Worm (Caenorhabditis elegans) whole organism, L2 larva: ENCODE data around the gene R05H5.7.

ENCODE experiments used
- C34F6.9 ChIP-seq: fragments of 150-350 bp; optimal IDR thresholded peaks from 2 replicates; lab custom pipeline; 2014; ENCODE audit warnings: missing biosample characterization, missing genetic modification characterization
- R02D3.7 ChIP-seq: fragments of 150-350 bp; optimal IDR thresholded peaks from 2 replicates; lab custom pipeline; 2014; ENCODE audit warnings: missing biosample characterization, missing genetic modification characterization
- Y55F3AM.14 ChIP-seq: fragments of 200-800 bp; sonication (Bioruptor generic); optimal IDR thresholded peaks from 2 replicates; lab custom pipeline; 2018; ENCODE audit warnings: mild to moderate bottlenecking, missing genetic modification characterization, missing compliant biosample characterization
- ama-1 ChIP-seq: fragments of 150-350 bp; optimal IDR thresholded peaks from 2 replicates; lab custom pipeline; 2018; ENCODE audit warnings: inconsistent platforms
- blmp-1 ChIP-seq: sonication (generic microtip); optimal IDR thresholded peaks from 2 replicates; lab custom pipeline; 2017; ENCODE audit warnings: missing genetic modification characterization, mild to moderate bottlenecking, missing compliant biosample characterization, antibody characterized with exemption, moderate library complexity; ENCODE audit not compliant: insufficient read depth
- ceh-82 ChIP-seq: fragments of 150-350 bp; optimal IDR thresholded peaks from 2 replicates; lab custom pipeline; 2014; ENCODE audit warnings: missing biosample characterization, missing genetic modification characterization
- crh-2 ChIP-seq: sonication (generic microtip); optimal IDR thresholded peaks from 2 replicates; lab custom pipeline; 2017; ENCODE audit warnings: missing biosample characterization, missing genetic modification characterization
- dmd-4 ChIP-seq: sonication (generic microtip); optimal IDR thresholded peaks from 2 replicates; lab custom pipeline; 2017; ENCODE audit warnings: missing biosample characterization, missing genetic modification characterization
- fos-1 ChIP-seq: fragments of 150-350 bp; optimal IDR thresholded peaks from 2 replicates; lab custom pipeline; 2014; ENCODE audit warnings: missing biosample characterization, missing genetic modification characterization
- gmeb-1 ChIP-seq: fragments of 150-350 bp; optimal IDR thresholded peaks from 2 replicates; lab custom pipeline; 2014; ENCODE audit warnings: missing biosample characterization, missing genetic modification characterization
- lin-11 ChIP-seq: fragments of 150-350 bp; sonication (generic microtip); optimal IDR thresholded peaks from 2 replicates; lab custom pipeline; 2014; ENCODE audit warnings: missing biosample characterization, missing genetic modification characterization, inconsistent platforms, mixed read lengths
- lin-13 ChIP-seq: fragments of 150-350 bp; optimal IDR thresholded peaks from 2 replicates; lab custom pipeline; 2014; ENCODE audit warnings: missing biosample characterization, missing genetic modification reagents, missing genetic modification characterization
- lin-39 ChIP-seq: fragments of 150-350 bp; optimal IDR thresholded peaks from 2 replicates; lab custom pipeline; 2014; ENCODE audit warnings: missing biosample characterization, missing genetic modification reagents, missing genetic modification characterization
- lsy-2 ChIP-seq, 2 experiments: fragments of 150-350 bp in 1 of 2; sonication (generic microtip) in 1 of 2; optimal IDR thresholded peaks; 2 replicates each; lab custom pipeline; 2014 to 2017; ENCODE audit warnings: missing biosample characterization in 2 of 2, missing genetic modification characterization in 2 of 2
- mab-5 ChIP-seq: fragments of 150-350 bp; optimal IDR thresholded peaks from 2 replicates; lab custom pipeline; 2014; ENCODE audit warnings: missing biosample characterization, missing genetic modification characterization
- mdl-1 ChIP-seq, 2 experiments: fragments of 150-350 bp in 1 of 2; sonication (generic microtip) in 1 of 2; optimal IDR thresholded peaks; 2 replicates each; lab custom pipeline; 2017; ENCODE audit warnings: missing biosample characterization in 2 of 2, missing genetic modification characterization in 2 of 2
- nhr-10 ChIP-seq: sonication (generic microtip); optimal IDR thresholded peaks from 2 replicates; lab custom pipeline; 2017; ENCODE audit warnings: missing biosample characterization, missing genetic modification characterization
- nhr-11 ChIP-seq: fragments of 150-350 bp; optimal IDR thresholded peaks from 2 replicates; lab custom pipeline; 2014; ENCODE audit warnings: missing biosample characterization, missing genetic modification characterization
- nhr-129 ChIP-seq: fragments of 150-350 bp; optimal IDR thresholded peaks from 2 replicates; lab custom pipeline; 2014; ENCODE audit warnings: missing biosample characterization, missing genetic modification characterization
- nhr-21 ChIP-seq: fragments of 150-350 bp; optimal IDR thresholded peaks from 2 replicates; lab custom pipeline; 2014; ENCODE audit warnings: missing biosample characterization, missing genetic modification characterization
- nhr-237 ChIP-seq: fragments of 150-350 bp; optimal IDR thresholded peaks from 2 replicates; lab custom pipeline; 2014; ENCODE audit warnings: missing biosample characterization, missing genetic modification characterization
- nhr-25 ChIP-seq: fragments of 150-350 bp; sonication (generic microtip); optimal IDR thresholded peaks from 3 replicates; lab custom pipeline; 2014; ENCODE audit warnings: missing biosample characterization, missing genetic modification characterization
- nhr-6 ChIP-seq: fragments of 150-350 bp; optimal IDR thresholded peaks from 2 replicates; lab custom pipeline; 2014; ENCODE audit warnings: missing biosample characterization, missing genetic modification characterization
- peb-1 ChIP-seq: fragments of 150-350 bp; optimal IDR thresholded peaks from 2 replicates; lab custom pipeline; 2014; ENCODE audit warnings: missing biosample characterization, missing genetic modification characterization
- sem-4 ChIP-seq: fragments of 150-350 bp; optimal IDR thresholded peaks from 2 replicates; lab custom pipeline; 2014; ENCODE audit warnings: missing biosample characterization, missing genetic modification reagents, missing genetic modification characterization
- skn-1 ChIP-seq: sonication (generic microtip); optimal IDR thresholded peaks from 2 replicates; lab custom pipeline; 2017; ENCODE audit warnings: missing biosample characterization, missing genetic modification characterization
- sma-3 ChIP-seq: sonication (generic microtip); optimal IDR thresholded peaks from 2 replicates; lab custom pipeline; 2016; ENCODE audit warnings: missing genetic modification reagents, missing genetic modification characterization, missing compliant biosample characterization
- sma-9 ChIP-seq, 2 experiments: fragments of 150-350 bp in 1 of 2; sonication (generic microtip) in 1 of 2; optimal IDR thresholded peaks; 2 replicates each; lab custom pipeline; 2014 to 2016; ENCODE audit warnings: missing genetic modification characterization in 2 of 2, mild to moderate bottlenecking in 1 of 2, missing biosample characterization in 1 of 2, missing compliant biosample characterization in 1 of 2, missing genetic modification reagents in 1 of 2, moderate library complexity in 1 of 2
- snpc-4 ChIP-seq: fragments of 150-350 bp; optimal IDR thresholded peaks from 2 replicates; lab custom pipeline; 2014; ENCODE audit warnings: missing biosample characterization, missing genetic modification characterization
- unc-55 ChIP-seq: fragments of 150-350 bp; sonication (generic microtip); optimal IDR thresholded peaks from 3 replicates; lab custom pipeline; 2014; ENCODE audit warnings: missing biosample characterization, missing genetic modification reagents, missing genetic modification characterization
- ztf-1 ChIP-seq: fragments of 200-800 bp; sonication (Bioruptor generic); conservative IDR thresholded peaks from 2 replicates; pipeline ENCODE4 v1.3.6; 2022; ENCODE audit warnings: missing genetic modification characterization, missing compliant biosample characterization

Gene R05H5.7

ce11 chrII:10170837-10171318 lies 21.4 kb upstream of the R05H5.7 start, which contains the start of gene gpd-4:
TSS of gene gpd-4 (plus strand) at chrII:10171268.
- TF ChIP-seq lin-39 (no peak), crh-2 (tag; lab: Kevin White, UChicago) (no peak), mab-5 (no peak), C34F6.9 (tag; lab: Kevin White, UChicago) (no peak), fos-1 (tag; lab: Kevin White, UChicago) (no peak), nhr-237 (tag; lab: Kevin White, UChicago) (no peak), blmp-1 (tag; lab: Kevin White, UChicago) (no peak), nhr-25 (tag; lab: Kevin White, UChicago) (no peak), sma-3 (GFP tag; lab: Kevin White, UChicago) (no peak), ceh-82 (tag; lab: Kevin White, UChicago) (no peak), sma-9 (GFP tag; optimal IDR thresholded peaks at IDR 0.05; lab: Kevin White, UChicago) (no peak), sma-9 (tag; optimal IDR thresholded peaks at IDR 0.05; lab: Kevin White, UChicago) (no peak), lsy-2 (tag; optimal IDR thresholded peaks at IDR 0.05; lab: Kevin White, UChicago) (no peak), nhr-6 (tag; lab: Kevin White, UChicago) (no peak)

- TF ChIP-seq lin-39 (no peak), unc-55 (GFP tag; lab: Kevin White, UChicago) (peak; percentile 51), sma-9 (GFP tag; optimal IDR thresholded peaks at IDR 0.05; lab: Kevin White, UChicago) (peak; percentile 0), sma-9 (tag; optimal IDR thresholded peaks at IDR 0.05; lab: Kevin White, UChicago) (no peak), nhr-129 (peak; percentile 38), ama-1 (no peak), fos-1 (tag; lab: Kevin White, UChicago) (no peak), crh-2 (tag; lab: Kevin White, UChicago) (peak; percentile 16), mdl-1 (tag; optimal IDR thresholded peaks at IDR 0.05; lab: Kevin White, UChicago) (no peak), C34F6.9 (tag; lab: Kevin White, UChicago) (peak; percentile 49), lin-13 (no peak), nhr-11 (tag; lab: Kevin White, UChicago) (no peak), sem-4 (tag; lab: Kevin White, UChicago) (no peak), gmeb-1 (tag; lab: Kevin White, UChicago) (no peak), R02D3.7 (tag; lab: Kevin White, UChicago) (no peak), peb-1 (tag; lab: Kevin White, UChicago) (no peak), ztf-1 (GFP tag; lab: Robert Waterston, UW) (no peak), dmd-4 (tag; lab: Kevin White, UChicago) (no peak), lsy-2 (tag; optimal IDR thresholded peaks at IDR 0.05; lab: Kevin White, UChicago) (peak in 1 of 2 experiments; percentile 53), skn-1 (tag; lab: Kevin White, UChicago) (no peak), Y55F3AM.14 (GFP tag; lab: Kevin White, UChicago) (no peak), nhr-6 (tag; lab: Kevin White, UChicago) (no peak)
Measured at ce11 chrII:10172436-10172973, 19.8 kb upstream of the R05H5.7 start, which contains the start of gene wbp-11. TSS of gene wbp-11 (plus strand) at chrII:10172923.

- peak; percentile 44 for TF ChIP-seq nhr-21 (tag; lab: Kevin White, UChicago)
- peak; percentile 71 for TF ChIP-seq unc-55 (GFP tag; lab: Kevin White, UChicago)
- peak; percentile 76 for TF ChIP-seq C34F6.9 (tag; lab: Kevin White, UChicago)
- no peak for TF ChIP-seq nhr-6 (tag; lab: Kevin White, UChicago)
- peak; percentile 47 for TF ChIP-seq nhr-129
- peak; percentile 24 for TF ChIP-seq sma-3 (GFP tag; lab: Kevin White, UChicago)
- TF ChIP-seq fos-1 (tag; lab: Kevin White, UChicago), result peak; percentile 38
- TF ChIP-seq blmp-1 (tag; lab: Kevin White, UChicago), result peak; percentile 68
- TF ChIP-seq nhr-25 (tag; lab: Kevin White, UChicago), result no peak
- peak; percentile 37 for TF ChIP-seq lin-11 (tag; lab: Kevin White, UChicago)
- peak; percentile 48 for TF ChIP-seq sma-9 (GFP tag; optimal IDR thresholded peaks at IDR 0.05; lab: Kevin White, UChicago)
- no peak for TF ChIP-seq sma-9 (tag; optimal IDR thresholded peaks at IDR 0.05; lab: Kevin White, UChicago)
- TF ChIP-seq nhr-10, result no peak
- no peak for TF ChIP-seq ztf-1 (GFP tag; lab: Robert Waterston, UW)
- peak; percentile 98 for TF ChIP-seq lin-13
- TF ChIP-seq lsy-2 (tag; optimal IDR thresholded peaks at IDR 0.05; lab: Kevin White, UChicago), result peak; percentile 61 to 96
Measured at ce11 chrII:10174338-10174737, 18.0 kb upstream of the R05H5.7 start, which contains the start of gene F33H1.4. TSS of gene F33H1.4 (plus strand) at chrII:10174648.

ce11 chrII:10182634-10183033 lies 9.7 kb upstream of the R05H5.7 start, which contains the start of gene srd-1:
TSS of gene srd-1 (minus strand) at chrII:10182734.
- no peak for TF ChIP-seq nhr-129
- TF ChIP-seq ama-1, result no peak
- no peak for TF ChIP-seq ceh-82 (tag; lab: Kevin White, UChicago)
- TF ChIP-seq snpc-4 (tag; lab: Kevin White, UChicago), result no peak
